Worm (Caenorhabditis elegans) whole organism, young adult: ENCODE results near the gene srx-84.

Source experiments
- B0035.1 ChIP-seq: sonication (generic microtip); optimal IDR thresholded peaks from 2 replicates; lab custom pipeline; 2016; ENCODE audit warnings: missing genetic modification characterization, mild to moderate bottlenecking, missing compliant biosample characterization, missing genotype, missing genetic modification reagents
- B0261.1 ChIP-seq: sonication (generic microtip); optimal IDR thresholded peaks from 2 replicates; lab custom pipeline; 2016; ENCODE audit warnings: mild to moderate bottlenecking, missing genetic modification characterization, moderate library complexity, missing compliant biosample characterization
- C17E4.6 ChIP-seq: fragments of 200-800 bp; sonication (Bioruptor generic); IDR thresholded peaks from 2 replicates; pipeline ENCODE4 v1.3.6; 2022; ENCODE audit warnings: missing genetic modification reagents, missing genetic modification characterization, missing compliant biosample characterization
- F10E7.11 ChIP-seq: sonication (generic microtip); optimal IDR thresholded peaks from 2 replicates; lab custom pipeline; 2017; ENCODE audit warnings: mild to moderate bottlenecking, missing genetic modification characterization, moderate library complexity, missing compliant biosample characterization
- F22D6.2 ChIP-seq: sonication (generic microtip); optimal IDR thresholded peaks from 2 replicates; lab custom pipeline; 2016; ENCODE audit warnings: mild to moderate bottlenecking, missing genetic modification characterization, missing compliant biosample characterization
- F33H1.4 ChIP-seq: fragments of 200-800 bp; sonication (Bioruptor generic); IDR thresholded peaks from 2 replicates; pipeline ENCODE4 v1.3.6; 2022; ENCODE audit warnings: missing genetic modification reagents, missing genetic modification characterization, missing compliant biosample characterization
- F37B4.10 ChIP-seq: fragments of 200-800 bp; sonication (Bioruptor generic); IDR thresholded peaks from 2 replicates; pipeline ENCODE4 v1.3.6; 2022; ENCODE audit warnings: missing genetic modification characterization, missing compliant biosample characterization
- F49E8.2 ChIP-seq: sonication (generic microtip); optimal IDR thresholded peaks from 3 replicates; lab custom pipeline; 2017; ENCODE audit warnings: missing genetic modification characterization, mild to moderate bottlenecking, missing compliant biosample characterization, antibody characterized with exemption, moderate library complexity; ENCODE audit not compliant: insufficient read depth
- F52B5.7 ChIP-seq: sonication (generic microtip); optimal IDR thresholded peaks from 2 replicates; lab custom pipeline; 2016; ENCODE audit warnings: mild to moderate bottlenecking, missing genetic modification characterization, missing compliant biosample characterization
- F55B11.4 ChIP-seq: sonication (generic microtip); optimal IDR thresholded peaks from 2 replicates; lab custom pipeline; 2016; ENCODE audit warnings: missing compliant biosample characterization, missing genetic modification characterization, borderline replicate concordance; ENCODE audit not compliant: insufficient read depth
- F57A8.1 ChIP-seq: fragments of 200-800 bp; sonication (Bioruptor generic); optimal IDR thresholded peaks from 2 replicates; lab custom pipeline; 2018; ENCODE audit warnings: mild to moderate bottlenecking, missing genetic modification characterization, moderate library complexity, missing compliant biosample characterization
- K12H6.12 ChIP-seq: fragments of 200-800 bp; sonication (Bioruptor generic); optimal IDR thresholded peaks from 2 replicates; lab custom pipeline; 2018; ENCODE audit warnings: mild to moderate bottlenecking, missing genetic modification characterization, missing compliant biosample characterization
- Y67H2A.10 ChIP-seq: fragments of 200-800 bp; sonication (Bioruptor generic); conservative IDR thresholded peaks from 2 replicates; pipeline ENCODE4 v1.3.6; 2022; ENCODE audit warnings: missing genetic modification reagents, missing genetic modification characterization, missing compliant biosample characterization
- aptf-2 ChIP-seq: fragments of 200-800 bp; sonication (Bioruptor generic); conservative IDR thresholded peaks from 2 replicates; pipeline ENCODE4 v1.3.6; 2022; ENCODE audit warnings: missing genetic modification reagents, missing genetic modification characterization, missing compliant biosample characterization
- atf-7 ChIP-seq: sonication (generic microtip); optimal IDR thresholded peaks from 2 replicates; lab custom pipeline; 2017; ENCODE audit warnings: mild to moderate bottlenecking, missing genetic modification characterization, missing compliant biosample characterization
- attf-3 ChIP-seq: fragments of 200-800 bp; sonication (Bioruptor generic); conservative IDR thresholded peaks from 2 replicates; pipeline ENCODE4 v1.3.6; 2022; ENCODE audit warnings: missing genetic modification reagents, missing genetic modification characterization, missing compliant biosample characterization
- ceh-100 ChIP-seq: fragments of 200-800 bp; sonication (Bioruptor generic); IDR thresholded peaks from 2 replicates; pipeline ENCODE4 v1.3.6; 2022; ENCODE audit warnings: missing genetic modification reagents, missing genetic modification characterization, missing compliant biosample characterization
- chd-7 ChIP-seq: sonication (generic microtip); optimal IDR thresholded peaks from 2 replicates; lab custom pipeline; 2016; ENCODE audit warnings: mild to moderate bottlenecking, missing genetic modification characterization, moderate library complexity, missing compliant biosample characterization
- dpl-1 ChIP-seq: fragments of 150-350 bp; optimal IDR thresholded peaks from 2 replicates; lab custom pipeline; 2014; ENCODE audit warnings: missing biosample characterization, missing genetic modification reagents, missing genetic modification characterization
- efl-1 ChIP-seq: fragments of 150-350 bp; optimal IDR thresholded peaks from 2 replicates; lab custom pipeline; 2014; ENCODE audit warnings: missing biosample characterization, missing genetic modification reagents, missing genetic modification characterization
- egrh-3 ChIP-seq: fragments of 200-800 bp; sonication (Bioruptor generic); IDR thresholded peaks from 2 replicates; pipeline ENCODE4 v1.3.6; 2022; ENCODE audit warnings: missing genetic modification reagents, missing genetic modification characterization, missing compliant biosample characterization
- ets-4 ChIP-seq: fragments of 200-800 bp; sonication (Bioruptor generic); optimal IDR thresholded peaks from 2 replicates; lab custom pipeline; 2018; ENCODE audit warnings: mild to moderate bottlenecking, missing genetic modification characterization, missing compliant biosample characterization
- gei-17 ChIP-seq: fragments of 200-800 bp; sonication (Bioruptor generic); optimal IDR thresholded peaks from 2 replicates; lab custom pipeline; 2018; ENCODE audit warnings: mild to moderate bottlenecking, missing genetic modification characterization, missing compliant biosample characterization
- hlh-26 ChIP-seq: fragments of 200-800 bp; sonication (Bioruptor generic); conservative IDR thresholded peaks from 2 replicates; pipeline ENCODE4 v1.3.6; 2022; ENCODE audit warnings: missing genetic modification reagents, missing genetic modification characterization, missing compliant biosample characterization
- hrde-1 ChIP-seq: sonication (generic microtip); optimal IDR thresholded peaks from 2 replicates; lab custom pipeline; 2016; ENCODE audit warnings: missing genetic modification characterization, mild to moderate bottlenecking, missing compliant biosample characterization, moderate library complexity, missing genotype, missing genetic modification reagents, borderline replicate concordance
- lag-1 ChIP-seq: fragments of 200-800 bp; sonication (Bioruptor generic); IDR thresholded peaks from 2 replicates; pipeline ENCODE4 v1.3.6; 2022; ENCODE audit warnings: missing genetic modification reagents, missing genetic modification characterization, missing compliant biosample characterization
- nhr-80 ChIP-seq: sonication (generic microtip); optimal IDR thresholded peaks from 2 replicates; lab custom pipeline; 2016; ENCODE audit warnings: missing genetic modification characterization, missing compliant biosample characterization
- nhr-90 ChIP-seq: sonication (generic microtip); optimal IDR thresholded peaks from 2 replicates; lab custom pipeline; 2016; ENCODE audit warnings: missing genotype, mild to moderate bottlenecking, missing genetic modification characterization, missing compliant biosample characterization
- pbrm-1 ChIP-seq: fragments of 200-800 bp; sonication (Bioruptor generic); IDR thresholded peaks from 2 replicates; pipeline ENCODE4 v1.3.6; 2022; ENCODE audit warnings: missing genetic modification reagents, missing genetic modification characterization, missing compliant biosample characterization
- pha-4 ChIP-seq: fragments of 150-350 bp; sonication (generic microtip); optimal IDR thresholded peaks from 2 replicates; lab custom pipeline; 2014; ENCODE audit warnings: missing biosample characterization, missing genetic modification reagents, missing genetic modification characterization
- rcor-1 ChIP-seq: fragments of 200-800 bp; sonication (Bioruptor generic); IDR thresholded peaks from 2 replicates; pipeline ENCODE4 v1.3.6; 2022; ENCODE audit warnings: missing genetic modification reagents, missing genetic modification characterization, missing compliant biosample characterization
- rpc-1 ChIP-seq, 2 experiments: fragments of 150-350 bp in 1 of 2; sonication (generic microtip) in 1 of 2; optimal IDR thresholded peaks; 2 replicates each; lab custom pipeline; 2014 to 2018; ENCODE audit warnings: missing biosample characterization in 1 of 2, missing genetic modification characterization in 1 of 2, missing genetic modification reagents in 1 of 2, missing genotype in 1 of 2
- sea-2 ChIP-seq: fragments of 200-800 bp; sonication (Bioruptor generic); IDR thresholded peaks from 2 replicates; pipeline ENCODE4 v1.3.6; 2022; ENCODE audit warnings: missing genetic modification characterization, missing compliant biosample characterization
- snpc-3.4 ChIP-seq: sonication (generic microtip); optimal IDR thresholded peaks from 2 replicates; lab custom pipeline; 2017; ENCODE audit warnings: missing genetic modification characterization, mild to moderate bottlenecking, missing compliant biosample characterization, antibody characterized with exemption, moderate library complexity, missing genotype, missing genetic modification reagents
- tbp1 ChIP-seq: fragments of 200-800 bp; sonication (Bioruptor generic); optimal IDR thresholded peaks from 2 replicates; lab custom pipeline; 2018; ENCODE audit warnings: mild to moderate bottlenecking, missing genetic modification characterization, missing compliant biosample characterization
- tbx-9 ChIP-seq: sonication (generic microtip); optimal IDR thresholded peaks from 2 replicates; lab custom pipeline; 2016; ENCODE audit warnings: borderline replicate concordance, missing genetic modification characterization, inconsistent platforms, missing compliant biosample characterization
- unc-130 ChIP-seq: sonication (generic microtip); optimal IDR thresholded peaks from 2 replicates; lab custom pipeline; 2016; ENCODE audit warnings: missing genetic modification reagents, missing genetic modification characterization, missing compliant biosample characterization
- zfh-2 ChIP-seq: fragments of 200-800 bp; sonication (Bioruptor generic); conservative IDR thresholded peaks from 2 replicates; pipeline ENCODE4 v1.3.6; 2022; ENCODE audit warnings: missing genetic modification reagents, missing genetic modification characterization, missing compliant biosample characterization
- zim-3 ChIP-seq: sonication (generic microtip); optimal IDR thresholded peaks from 2 replicates; lab custom pipeline; 2017; ENCODE audit warnings: mild to moderate bottlenecking, missing genetic modification characterization, moderate library complexity, missing compliant biosample characterization
- ztf-26 ChIP-seq: sonication (generic microtip); optimal IDR thresholded peaks from 2 replicates; lab custom pipeline; 2017; ENCODE audit warnings: missing genetic modification characterization, missing compliant biosample characterization
- ztf-3 ChIP-seq: fragments of 200-800 bp; sonication (Bioruptor generic); optimal IDR thresholded peaks from 2 replicates; lab custom pipeline; 2018; ENCODE audit warnings: mild to moderate bottlenecking, missing genetic modification characterization, missing compliant biosample characterization

Gene srx-84

ce11 chrV:11554260-11554659 is 44.6 kb upstream of the srx-84 start, which contains the start of gene duo-1 (continued):
- TF ChIP-seq unc-130: peak; percentile 60
- TF ChIP-seq rcor-1: peak; percentile 72
- TF ChIP-seq F55B11.4 (tag; lab: Kevin White, UChicago): no peak

DNA sequence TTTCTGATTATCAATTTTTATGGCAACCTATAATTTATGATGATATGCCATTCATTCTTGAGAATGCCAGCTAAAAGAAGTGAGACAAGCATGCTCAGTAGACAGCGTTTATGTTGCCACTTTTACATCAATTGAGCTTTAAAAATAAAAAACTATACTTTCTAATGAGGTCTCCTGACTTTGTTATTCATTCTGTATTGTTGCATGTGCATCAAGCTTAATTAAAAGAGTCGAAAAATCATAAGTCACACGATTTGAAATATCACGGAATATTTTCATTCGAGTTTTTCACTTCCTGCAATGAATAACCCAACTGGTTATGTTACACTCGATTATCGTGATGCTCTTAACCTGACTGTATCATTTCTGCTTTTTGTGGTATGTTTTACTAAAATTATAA is 36.3 kb upstream of the srx-84 start, which contains the start of gene srx-86:
Gene srx-86, plus strand, starts transcription at position 301 of the 400 bp plus-strand sequence.
- TF ChIP-seq K12H6.12 (tag; lab: Kevin White, UChicago): no peak
- no peak for TF ChIP-seq efl-1 (GFP tag; lab: Kevin White, UChicago)
- no peak for TF ChIP-seq pha-4 (tag; lab: Kevin White, UChicago)
- TF ChIP-seq F57A8.1: no peak
- no peak for TF ChIP-seq aptf-2
- TF ChIP-seq tbp1 (GFP tag; lab: Kevin White, UChicago): no peak
- TF ChIP-seq hlh-26 (GFP tag; lab: Robert Waterston, UW): no peak
- TF ChIP-seq snpc-3.4 (tag; lab: Kevin White, UChicago): no peak
- no peak for TF ChIP-seq C17E4.6 (GFP tag; lab: Robert Waterston, UW)
- TF ChIP-seq lag-1: no peak
- no peak for TF ChIP-seq zfh-2 (GFP tag; lab: Robert Waterston, UW)
- TF ChIP-seq egrh-3 (GFP tag; lab: Robert Waterston, UW): no peak
- TF ChIP-seq F22D6.2 (tag; lab: Kevin White, UChicago): no peak
- no peak for TF ChIP-seq ceh-100 (GFP tag; lab: Robert Waterston, UW)
- TF ChIP-seq Y67H2A.10 (GFP tag; lab: Robert Waterston, UW): no peak
- TF ChIP-seq, all 124 proteins: peak for 0

ce11 chrV:11564573-11564972 is 34.3 kb upstream of the srx-84 start, which contains the start of gene srx-87:
srx-87 (plus strand) TSS chrV:11564873.
- TF ChIP-seq F10E7.11 (tag; lab: Kevin White, UChicago) (no peak), ztf-3 (GFP tag; lab: Kevin White, UChicago) (no peak), dpl-1 (GFP tag; lab: Kevin White, UChicago) (no peak), K12H6.12 (tag; lab: Kevin White, UChicago) (no peak), gei-17 (GFP tag; lab: Kevin White, UChicago) (no peak), hrde-1 (tag; lab: Kevin White, UChicago) (no peak), tbx-9 (no peak), F49E8.2 (no peak), B0261.1 (tag; lab: Kevin White, UChicago) (no peak)

- TF ChIP-seq nhr-80 (tag; lab: Kevin White, UChicago): peak; percentile 5
- TF ChIP-seq F10E7.11 (tag; lab: Kevin White, UChicago): no peak
Observed at ce11 chrV:11570169-11570651, 28.7 kb upstream of the srx-84 start, which contains the start of the genes nhr-101 and pms-2. nhr-101 (plus strand) TSS chrV:11570476. pms-2 (minus strand) TSS chrV:11570601.

ce11 chrV:11572803-11573490 is 26.0 kb upstream of the srx-84 start, which contains the start of the genes H12C20.7 and nhr-68:
H12C20.7 (minus strand) TSS chrV:11572990.
nhr-68 (plus strand) TSS chrV:11573440.
- peak; percentile 72; the same call in 1 of the 2 replicates for TF ChIP-seq pbrm-1
- peak; percentile 27 for TF ChIP-seq K12H6.12 (tag; lab: Kevin White, UChicago)
- TF ChIP-seq zim-3 (tag; lab: Kevin White, UChicago): peak; percentile 59
- TF ChIP-seq attf-3: no peak
- peak; percentile 63 for TF ChIP-seq F52B5.7
- no peak for TF ChIP-seq F33H1.4 (GFP tag; lab: Robert Waterston, UW)
- TF ChIP-seq ets-4: peak; percentile 2
- peak; percentile 78 for TF ChIP-seq nhr-90 (tag; lab: Kevin White, UChicago)
- TF ChIP-seq B0035.1: peak; percentile 29
- no peak for TF ChIP-seq rpc-1 (optimal IDR thresholded peaks at IDR 0.05; lab: Kevin White, UChicago)
- no peak for TF ChIP-seq rpc-1 (tag; optimal IDR thresholded peaks at IDR 0.05; lab: Kevin White, UChicago)
- TF ChIP-seq atf-7 (tag; lab: Kevin White, UChicago): peak; percentile 95
- TF ChIP-seq sea-2: no peak
- peak; percentile 95 for TF ChIP-seq chd-7 (tag; lab: Kevin White, UChicago)
- TF ChIP-seq ztf-26 (tag; lab: Kevin White, UChicago): peak; percentile 97
- TF ChIP-seq F37B4.10 (GFP tag; lab: Robert Waterston, UW): no peak
